Fruit fly (Drosophila melanogaster) whole organism, adult: Measurements from ENCODE around the gene Ugt35E2.

Experiments used
- CG33017 ChIP-seq: fragments of 200-800 bp; sonication (Bioruptor generic); optimal IDR thresholded peaks from 2 replicates; lab custom pipeline; 2018; ENCODE audit warnings: missing biosample characterization, mild to moderate bottlenecking, missing genetic modification characterization, moderate library complexity
- Hr96 ChIP-seq: fragments of 200-800 bp; sonication (Bioruptor generic); optimal IDR thresholded peaks from 2 replicates; lab custom pipeline; 2016; ENCODE audit warnings: missing biosample characterization, missing genetic modification characterization
- kay ChIP-seq: fragments of 200-800 bp; sonication (Bioruptor generic); peaks from one replicate; lab custom pipeline; 2016; ENCODE audit warnings: missing biosample characterization, missing genetic modification characterization, borderline replicate concordance
- pad ChIP-seq: fragments of 200-800 bp; sonication (Bioruptor generic); optimal IDR thresholded peaks from 3 replicates; lab custom pipeline; 2017; ENCODE audit warnings: missing biosample characterization, missing genetic modification characterization, mild to moderate bottlenecking, moderate library complexity, missing genetic modification reagents

DNA sequence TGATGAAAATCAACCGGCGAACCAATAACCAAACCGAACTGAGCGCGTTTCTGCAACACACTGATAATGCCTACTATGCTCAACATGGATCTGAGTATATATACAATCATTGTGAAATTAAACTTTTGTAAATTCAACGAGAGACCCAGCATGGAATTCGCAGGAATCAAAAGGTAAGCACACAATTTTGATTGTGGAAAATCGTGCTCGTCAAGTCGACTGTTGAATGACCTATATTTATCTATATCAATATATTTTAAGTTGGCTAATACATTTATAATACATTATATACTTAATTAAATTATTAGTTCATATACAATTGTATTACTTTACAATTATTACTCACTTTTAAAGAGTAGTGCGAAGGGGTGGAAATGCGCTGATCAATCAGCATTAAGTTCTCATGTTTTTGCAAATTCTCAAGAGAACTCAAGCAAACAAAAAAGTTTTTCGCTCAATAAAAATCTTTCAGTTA, 13.9 kb downstream of the Ugt35E2 start, which contains the start of gene Ugt302K1:
- TF ChIP-seq CG33017 (tag; lab: Kevin White, UChicago) (no peak), pad (GFP tag; lab: Kevin White, UChicago) (no peak), Hr96 (no peak), kay (GFP tag; lab: Kevin White, UChicago) (peak; percentile 29)
